Worm (Caenorhabditis elegans): ENCODE measurements around the gene ser-1.

DNA sequence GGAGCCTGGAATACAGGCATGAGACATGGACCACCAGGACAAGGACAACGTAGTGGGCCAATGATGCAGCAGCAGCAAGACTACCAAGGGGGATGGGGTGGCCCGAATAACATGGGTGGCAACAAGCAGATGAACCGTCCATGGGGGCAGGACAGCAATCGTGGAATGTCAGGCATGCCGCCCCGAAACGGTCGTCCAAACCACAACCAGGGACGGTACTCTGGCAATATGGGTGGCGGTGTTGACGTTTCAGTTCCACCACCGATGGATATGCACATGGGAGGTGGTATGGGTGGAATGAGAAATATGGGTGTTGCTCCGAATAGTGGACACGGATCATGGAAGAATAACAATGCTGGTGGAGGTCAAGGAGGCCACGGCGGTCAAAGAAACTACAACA is 34.5 kb downstream of the ser-1 start:
- TF ChIP-seq snpc-3.4 (tag; optimal IDR thresholded peaks at IDR 0.05): no peak
- no peak for TF ChIP-seq F52B5.7 (tag; optimal IDR thresholded peaks at IDR 0.05)
- TF ChIP-seq chd-7 (tag; optimal IDR thresholded peaks at IDR 0.05): no peak
- TF ChIP-seq zim-3 (tag; optimal IDR thresholded peaks at IDR 0.05): no peak
- TF ChIP-seq ztf-3 (GFP tag; optimal IDR thresholded peaks at IDR 0.05): no peak
- no peak for TF ChIP-seq ceh-27 (GFP tag; optimal IDR thresholded peaks at IDR 0.05)
- no peak for TF ChIP-seq somi-1 (GFP tag; optimal IDR thresholded peaks at IDR 0.05)
- TF ChIP-seq ama-1 (optimal IDR thresholded peaks at IDR 0.05): no peak
- no peak for TF ChIP-seq ama-1 (GFP tag; optimal IDR thresholded peaks at IDR 0.05)
- TF ChIP-seq unc-62 (GFP tag; optimal IDR thresholded peaks at IDR 0.05): no peak
- no peak for TF ChIP-seq F55B11.4 (tag; optimal IDR thresholded peaks at IDR 0.05; ENCODE audit: borderline replicate concordance, insufficient read depth)
- TF ChIP-seq lin-35 (GFP tag; optimal IDR thresholded peaks at IDR 0.05): no peak
- TF ChIP-seq madf-10 (tag; optimal IDR thresholded peaks at IDR 0.05): no peak
- TF ChIP-seq ztf-25 (GFP tag; IDR thresholded peaks at IDR 0.05): no peak
- no peak for TF ChIP-seq bed-2 (GFP tag; IDR thresholded peaks at IDR 0.05)

All from whole organism, young adult.